Fruit fly (Drosophila melanogaster): ENCODE data around the gene CG4686.

CG4686 gene

dm6 chr3R:19910302-19911029 is 46.2 kb downstream of the CG4686 start:
- TF ChIP-seq CG17801 (GFP tag; optimal IDR thresholded peaks at IDR 0.05; ENCODE audit: partially characterized antibody), result no peak

dm6 chr3R:19911030-19911429 is 46.7 kb downstream of the CG4686 start:
- no peak for TF ChIP-seq CG17801 (GFP tag; optimal IDR thresholded peaks at IDR 0.05; ENCODE audit: partially characterized antibody)

dm6 chr3R:19915312-19915711 is 51.0 kb downstream of the CG4686 start, which contains the start of the genes Xport-A and Xport-B:
Xport-A (minus strand) TSS chr3R:19915412.
Xport-B (minus strand) TSS chr3R:19915412.
- TF ChIP-seq CG17801 (GFP tag; optimal IDR thresholded peaks at IDR 0.05; ENCODE audit: partially characterized antibody), result no peak
